Fruit fly (Drosophila melanogaster): ENCODE measurements around the gene fws.

Gene fws

dm6 chr2L:17500946-17501451 is 20.2 kb upstream of the fws start, which contains the start of the genes mEFTs and Dhc36C (continued):
- TF ChIP-seq Hsf (GFP tag; optimal IDR thresholded peaks at IDR 0.05) (no peak), CoRest (tag; optimal IDR thresholded peaks at IDR 0.05) (no peak), CG15073 (GFP tag; optimal IDR thresholded peaks at IDR 0.05) (no peak), en (GFP tag; optimal IDR thresholded peaks at IDR 0.05) (no peak), CG2678 (tag; optimal IDR thresholded peaks at IDR 0.05) (no peak), Dref (GFP tag; IDR thresholded peaks at IDR 0.05) (peak; percentile 83), CG7357 (GFP tag; IDR thresholded peaks at IDR 0.05) (no peak), CG30403 (GFP tag; optimal IDR thresholded peaks at IDR 0.05) (no peak), HLH4C (GFP tag; IDR thresholded peaks at IDR 0.05; ENCODE audit: partially characterized antibody) (peak; percentile 70), BtbVII (GFP tag; optimal IDR thresholded peaks at IDR 0.05) (no peak), Bgb (GFP tag; IDR thresholded peaks at IDR 0.05; ENCODE audit: partially characterized antibody) (peak; percentile 92), fd102C (GFP tag; optimal IDR thresholded peaks at IDR 0.05) (no peak), CG30020 (tag; optimal IDR thresholded peaks at IDR 0.05) (no peak), Fer3 (tag; optimal IDR thresholded peaks at IDR 0.05) (no peak), croc (GFP tag; conservative IDR thresholded peaks at IDR 0.05) (no peak), CG4424 (GFP tag; optimal IDR thresholded peaks at IDR 0.05) (no peak), CG10462 (GFP tag; optimal IDR thresholded peaks at IDR 0.05) (no peak), Dad (GFP tag; optimal IDR thresholded peaks at IDR 0.05) (no peak), CG31441 (GFP tag; IDR thresholded peaks at IDR 0.05) (no peak), CG14710 (tag; optimal IDR thresholded peaks at IDR 0.05) (peak; percentile 46), CG17328 (GFP tag; IDR thresholded peaks at IDR 0.05) (no peak), CkIIα-i1 (GFP tag; IDR thresholded peaks at IDR 0.05) (no peak), CG8359 (GFP tag; optimal IDR thresholded peaks at IDR 0.05; ENCODE audit: borderline replicate concordance) (no peak), CG17186 (GFP tag; optimal IDR thresholded peaks at IDR 0.05) (peak; percentile 79), Atf3 (GFP tag; optimal IDR thresholded peaks at IDR 0.05) (no peak), fu2 (GFP tag; optimal IDR thresholded peaks at IDR 0.05) (no peak), trh (GFP tag; optimal IDR thresholded peaks at IDR 0.05) (no peak), CG17361 (GFP tag; IDR thresholded peaks at IDR 0.05) (no peak), Oaz (GFP tag; IDR thresholded peaks at IDR 0.05) (no peak), Med (GFP tag) (peak; percentile 85), vnd (GFP tag; IDR thresholded peaks at IDR 0.05; ENCODE audit: partially characterized antibody) (peak; percentile 62; the same call in 2 of the 3 replicates), CG12219 (GFP tag; optimal IDR thresholded peaks at IDR 0.05) (no peak), CG10565 (GFP tag; optimal IDR thresholded peaks at IDR 0.05) (no peak), CG10147 (GFP tag; optimal IDR thresholded peaks at IDR 0.05) (no peak), eve (GFP tag; optimal IDR thresholded peaks at IDR 0.05) (no peak), fd3F (GFP tag; optimal IDR thresholded peaks at IDR 0.05) (no peak), tll (GFP tag; optimal IDR thresholded peaks at IDR 0.05) (no peak), CG17568 (GFP tag; optimal IDR thresholded peaks at IDR 0.05) (no peak), zfh2 (GFP tag; optimal IDR thresholded peaks at IDR 0.05) (no peak), gcm2 (GFP tag; optimal IDR thresholded peaks at IDR 0.05) (no peak), lilli (GFP tag; optimal IDR thresholded peaks at IDR 0.05) (no peak), CG14965 (GFP tag; optimal IDR thresholded peaks at IDR 0.05; ENCODE audit: borderline replicate concordance) (no peak), CG15011 (GFP tag; optimal IDR thresholded peaks at IDR 0.05) (no peak), CG13296 (GFP tag; optimal IDR thresholded peaks at IDR 0.05) (no peak), ems (GFP tag; optimal IDR thresholded peaks at IDR 0.05) (no peak), br (optimal IDR thresholded peaks at IDR 0.05) (no peak), CG15514 (GFP tag; optimal IDR thresholded peaks at IDR 0.05) (peak; percentile 42), Dip2 (GFP tag; IDR thresholded peaks at IDR 0.05) (no peak), CG3995 (GFP tag; optimal IDR thresholded peaks at IDR 0.05) (no peak), CG12071 (GFP tag; optimal IDR thresholded peaks at IDR 0.05) (no peak), wdn (GFP tag; IDR thresholded peaks at IDR 0.05) (no peak)

All from whole organism, embryonic.